Fruit fly (Drosophila melanogaster) whole organism, embryonic: ENCODE measurements around the gene CG32170.

ENCODE experiments used
- Antp ChIP-seq: fragments of 200-800 bp; sonication (Bioruptor generic); optimal IDR thresholded peaks from 3 replicates; lab custom pipeline; 2016; ENCODE audit warnings: missing biosample characterization, missing genetic modification characterization
- BEAF-32 ChIP-seq: fragments of 200-800 bp; sonication (Bioruptor generic); optimal IDR thresholded peaks from 3 replicates; lab custom pipeline; 2017; ENCODE audit warnings: missing biosample characterization, missing genetic modification characterization, mild to moderate bottlenecking, moderate library complexity, missing genetic modification reagents
- CG10654 ChIP-seq: fragments of 200-800 bp; sonication (Bioruptor generic); optimal IDR thresholded peaks from 2 replicates; lab custom pipeline; 2016; ENCODE audit warnings: missing biosample characterization, missing genetic modification characterization
- CG12942 ChIP-seq: fragments of 200-800 bp; sonication (Bioruptor generic); optimal IDR thresholded peaks from 3 replicates; lab custom pipeline; 2016; ENCODE audit warnings: missing biosample characterization, missing genetic modification characterization
- CG15073 ChIP-seq: fragments of 200-800 bp; sonication (Bioruptor generic); optimal IDR thresholded peaks from 2 replicates; lab custom pipeline; 2016; ENCODE audit warnings: missing biosample characterization, missing genetic modification characterization
- CG15479 ChIP-seq: fragments of 200-800 bp; sonication (Bioruptor generic); optimal IDR thresholded peaks from 3 replicates; lab custom pipeline; 2019; ENCODE audit warnings: missing biosample characterization, mild to moderate bottlenecking, missing genetic modification characterization, moderate library complexity
- CG17361 ChIP-seq: fragments of 200-800 bp; sonication (Bioruptor generic); IDR thresholded peaks from 3 replicates; pipeline ENCODE4 v1.3.6; 2022; ENCODE audit warnings: missing biosample characterization, missing genetic modification characterization
- CG18011 ChIP-seq: fragments of 200-800 bp; sonication (Bioruptor generic); optimal IDR thresholded peaks from 2 replicates; lab custom pipeline; 2017; ENCODE audit warnings: missing biosample characterization, missing genetic modification characterization, mild to moderate bottlenecking, moderate library complexity, missing genotype
- CG2678 ChIP-seq: fragments of 200-800 bp; sonication (Bioruptor generic); optimal IDR thresholded peaks from 3 replicates; lab custom pipeline; 2019; ENCODE audit warnings: missing biosample characterization, mild to moderate bottlenecking, missing genetic modification characterization, moderate library complexity
- CG2889 ChIP-seq: fragments of 200-800 bp; sonication (Bioruptor generic); IDR thresholded peaks from 3 replicates; pipeline ENCODE4 v1.3.6; 2022; ENCODE audit warnings: missing biosample characterization, missing genetic modification characterization
- CG34224 ChIP-seq: fragments of 200-800 bp; sonication (Bioruptor generic); IDR thresholded peaks from 3 replicates; pipeline ENCODE4 v1.3.6; 2022; ENCODE audit warnings: missing biosample characterization, missing genetic modification characterization; ENCODE audit not compliant: partially characterized antibody
- CG4328 ChIP-seq: fragments of 200-800 bp; sonication (Bioruptor generic); optimal IDR thresholded peaks from 3 replicates; lab custom pipeline; 2017; ENCODE audit warnings: missing biosample characterization, missing genetic modification reagents, missing genetic modification characterization
- CG4424 ChIP-seq: fragments of 200-800 bp; sonication (Bioruptor generic); optimal IDR thresholded peaks from 3 replicates; lab custom pipeline; 2016; ENCODE audit warnings: missing biosample characterization, missing genetic modification characterization
- CG4820 ChIP-seq: fragments of 200-800 bp; sonication (Bioruptor generic); optimal IDR thresholded peaks from 3 replicates; lab custom pipeline; 2016; ENCODE audit warnings: missing biosample characterization, missing genetic modification characterization
- CG4854 ChIP-seq: fragments of 200-800 bp; sonication (Bioruptor generic); optimal IDR thresholded peaks from 2 replicates; lab custom pipeline; 2016; ENCODE audit warnings: missing biosample characterization, missing genetic modification characterization, inconsistent platforms
- CG6854 ChIP-seq: fragments of 200-800 bp; sonication (Bioruptor generic); optimal IDR thresholded peaks from 3 replicates; lab custom pipeline; 2017; ENCODE audit warnings: missing biosample characterization, mild to moderate bottlenecking, missing genetic modification characterization
- CG7839 ChIP-seq: fragments of 200-800 bp; sonication (Bioruptor generic); optimal IDR thresholded peaks from 3 replicates; lab custom pipeline; 2018; ENCODE audit warnings: missing biosample characterization, mild to moderate bottlenecking, missing genetic modification characterization, moderate library complexity
- CG8388 ChIP-seq: fragments of 200-800 bp; sonication (Bioruptor generic); optimal IDR thresholded peaks from 2 replicates; lab custom pipeline; 2019; ENCODE audit warnings: missing biosample characterization, mild to moderate bottlenecking, missing genetic modification characterization, moderate library complexity
- CG8944 ChIP-seq: fragments of 200-800 bp; sonication (Bioruptor generic); optimal IDR thresholded peaks from 3 replicates; lab custom pipeline; 2016; ENCODE audit warnings: missing biosample characterization, missing genetic modification characterization
- Camta ChIP-seq: fragments of 200-800 bp; sonication (Bioruptor generic); optimal IDR thresholded peaks from 2 replicates; lab custom pipeline; 2016; ENCODE audit warnings: missing biosample characterization, missing genetic modification characterization
- H2.0 ChIP-seq: fragments of 200-800 bp; sonication (Bioruptor generic); IDR thresholded peaks from 2 replicates; pipeline ENCODE4 v1.3.6; 2022; ENCODE audit warnings: missing biosample characterization, missing genetic modification characterization
- Lhr ChIP-seq: fragments of 200-800 bp; sonication (Bioruptor generic); optimal IDR thresholded peaks from 3 replicates; lab custom pipeline; 2017; ENCODE audit warnings: mild to moderate bottlenecking, missing biosample characterization, missing genetic modification reagents, missing genetic modification characterization
- MBD-R2 ChIP-seq: fragments of 200-800 bp; sonication (Bioruptor generic); IDR thresholded peaks from 2 replicates; pipeline ENCODE4 v1.3.6; 2022; ENCODE audit warnings: missing biosample characterization, missing genetic modification characterization
- Mrtf ChIP-seq: fragments of 200-800 bp; sonication (Bioruptor generic); IDR thresholded peaks from 3 replicates; pipeline ENCODE4 v1.3.6; 2022; ENCODE audit warnings: missing biosample characterization, missing genetic modification characterization
- NFAT ChIP-seq: fragments of 200-800 bp; sonication (Bioruptor generic); IDR thresholded peaks from 2 replicates; pipeline ENCODE4 v1.3.6; 2022; ENCODE audit warnings: missing biosample characterization, missing genetic modification characterization
- NfI ChIP-seq: fragments of 200-800 bp; sonication (Bioruptor generic); optimal IDR thresholded peaks from 3 replicates; lab custom pipeline; 2018; ENCODE audit warnings: missing biosample characterization, mild to moderate bottlenecking, missing genetic modification characterization, moderate library complexity
- Opbp ChIP-seq: fragments of 200-800 bp; sonication (Bioruptor generic); IDR thresholded peaks from 3 replicates; pipeline ENCODE4 v1.3.6; 2022; ENCODE audit warnings: missing biosample characterization, missing genetic modification characterization; ENCODE audit not compliant: partially characterized antibody
- al ChIP-seq: fragments of 200-800 bp; sonication (Bioruptor generic); IDR thresholded peaks from 2 replicates; pipeline ENCODE4 v1.3.6; 2022; ENCODE audit warnings: missing biosample characterization, missing genetic modification characterization
- bbx ChIP-seq: fragments of 200-800 bp; sonication (Bioruptor generic); IDR thresholded peaks from 2 replicates; pipeline ENCODE4 v1.3.6; 2022; ENCODE audit warnings: missing biosample characterization, missing genetic modification characterization; ENCODE audit not compliant: partially characterized antibody
- bsh ChIP-seq, 2 experiments: fragments of 200-800 bp; sonication (Bioruptor generic); optimal IDR thresholded peaks; 2 replicates each; lab custom pipeline; 2017 to 2018; ENCODE audit warnings: mild to moderate bottlenecking in 2 of 2, missing biosample characterization in 2 of 2, missing genetic modification characterization in 2 of 2, moderate library complexity in 1 of 2
- chif ChIP-seq, 2 experiments: fragments of 200-800 bp; sonication (Bioruptor generic); optimal IDR thresholded peaks; 3 replicates each; lab custom pipeline; 2016; ENCODE audit warnings: missing biosample characterization in 2 of 2, missing genetic modification characterization in 2 of 2
- chm ChIP-seq: fragments of 200-800 bp; sonication (Bioruptor generic); IDR thresholded peaks from 2 replicates; pipeline ENCODE4 v1.3.6; 2022; ENCODE audit warnings: missing biosample characterization, missing genetic modification characterization
- crol ChIP-seq: fragments of 200-800 bp; sonication (Bioruptor generic); IDR thresholded peaks from 2 replicates; pipeline ENCODE4 v1.3.6; 2022; ENCODE audit warnings: missing biosample characterization, missing genetic modification characterization
- da ChIP-seq: fragments of 200-800 bp; sonication (Bioruptor generic); optimal IDR thresholded peaks from 2 replicates; lab custom pipeline; 2016; ENCODE audit warnings: missing biosample characterization, missing genetic modification characterization
- dmrt11E ChIP-seq: fragments of 200-800 bp; sonication (Bioruptor generic); optimal IDR thresholded peaks from 3 replicates; lab custom pipeline; 2018; ENCODE audit warnings: missing biosample characterization, mild to moderate bottlenecking, missing genetic modification characterization, moderate library complexity
- fd96Cb ChIP-seq: fragments of 200-800 bp; sonication (Bioruptor generic); optimal IDR thresholded peaks from 2 replicates; lab custom pipeline; 2018; ENCODE audit warnings: missing biosample characterization, mild to moderate bottlenecking, missing genetic modification characterization, moderate library complexity
- ftz-f1 ChIP-seq: fragments of 200-800 bp; sonication (Bioruptor generic); optimal IDR thresholded peaks from 2 replicates; lab custom pipeline; 2016; ENCODE audit warnings: missing biosample characterization, missing genetic modification characterization
- ind ChIP-seq: fragments of 200-800 bp; sonication (Bioruptor generic); optimal IDR thresholded peaks from 3 replicates; lab custom pipeline; 2016; ENCODE audit warnings: missing biosample characterization, missing genetic modification characterization
- jumu ChIP-seq: fragments of 200-800 bp; sonication (Bioruptor generic); optimal IDR thresholded peaks from 3 replicates; lab custom pipeline; 2016; ENCODE audit warnings: missing biosample characterization, missing genetic modification characterization
- lov ChIP-seq, 2 experiments: fragments of 200-800 bp in 1 of 2; fragments of >200 bp in 1 of 2; sonication (Bioruptor generic) in 1 of 2; IDR thresholded peaks in 1 of 2; optimal IDR thresholded peaks in 1 of 2; 2 replicates in 1 of 2; 3 replicates in 1 of 2; pipeline versions ENCODE4 v1.3.6 to Lab custom; 2017 to 2022; ENCODE audit warnings: missing biosample characterization in 1 of 2, missing genetic modification characterization in 1 of 2
- nerfin-1 ChIP-seq: fragments of 200-800 bp; sonication (Bioruptor generic); optimal IDR thresholded peaks from 3 replicates; lab custom pipeline; 2019; ENCODE audit warnings: missing biosample characterization, mild to moderate bottlenecking, missing genetic modification characterization, moderate library complexity
- otp ChIP-seq: fragments of 200-800 bp; sonication (Bioruptor generic); IDR thresholded peaks from 3 replicates; pipeline ENCODE4, ENCODE4 v1.3.6; 2022; ENCODE audit warnings: missing biosample characterization, missing genetic modification characterization
- rib ChIP-seq: fragments of 200-800 bp; sonication (Bioruptor generic); IDR thresholded peaks from 2 replicates; pipeline ENCODE4 v1.3.6; 2022; ENCODE audit warnings: missing biosample characterization, missing genetic modification characterization
- sd ChIP-seq: fragments of 200-800 bp; sonication (Bioruptor generic); optimal IDR thresholded peaks from 3 replicates; lab custom pipeline; 2018; ENCODE audit warnings: missing biosample characterization, mild to moderate bottlenecking, missing genetic modification characterization, moderate library complexity
- sens ChIP-seq: fragments of 200-800 bp; sonication (Bioruptor generic); peaks from one replicate; lab custom pipeline; 2016; ENCODE audit warnings: missing biosample characterization, missing genetic modification characterization
- slp2 ChIP-seq: fragments of 200-800 bp; sonication (Bioruptor generic); optimal IDR thresholded peaks from 2 replicates; lab custom pipeline; 2016; ENCODE audit warnings: missing biosample characterization, missing genetic modification characterization
- sna ChIP-seq: fragments of 200-800 bp; sonication (Bioruptor generic); IDR thresholded peaks from 2 replicates; pipeline ENCODE4 v1.3.6; 2022; ENCODE audit warnings: missing biosample characterization, missing genetic modification characterization; ENCODE audit not compliant: partially characterized antibody
- trem ChIP-seq: fragments of 200-800 bp; optimal IDR thresholded peaks from 3 replicates; lab custom pipeline; 2019; ENCODE audit warnings: missing biosample characterization, mild to moderate bottlenecking, missing genetic modification characterization, moderate library complexity
- tup ChIP-seq: fragments of 200-800 bp; sonication (Bioruptor generic); optimal IDR thresholded peaks from 2 replicates; lab custom pipeline; 2016; ENCODE audit warnings: missing biosample characterization, mild to moderate bottlenecking, missing genetic modification characterization, moderate library complexity
- vvl ChIP-seq: fragments of 200-800 bp; sonication (Bioruptor generic); IDR thresholded peaks from 2 replicates; pipeline ENCODE4 v1.3.6; 2022; ENCODE audit warnings: missing biosample characterization, missing genetic modification characterization
- wor ChIP-seq: fragments of 200-800 bp; sonication (Bioruptor generic); IDR thresholded peaks from 2 replicates; pipeline ENCODE4 v1.3.6; 2022; ENCODE audit warnings: missing biosample characterization, missing genetic modification characterization

CG32170 gene

DNA sequence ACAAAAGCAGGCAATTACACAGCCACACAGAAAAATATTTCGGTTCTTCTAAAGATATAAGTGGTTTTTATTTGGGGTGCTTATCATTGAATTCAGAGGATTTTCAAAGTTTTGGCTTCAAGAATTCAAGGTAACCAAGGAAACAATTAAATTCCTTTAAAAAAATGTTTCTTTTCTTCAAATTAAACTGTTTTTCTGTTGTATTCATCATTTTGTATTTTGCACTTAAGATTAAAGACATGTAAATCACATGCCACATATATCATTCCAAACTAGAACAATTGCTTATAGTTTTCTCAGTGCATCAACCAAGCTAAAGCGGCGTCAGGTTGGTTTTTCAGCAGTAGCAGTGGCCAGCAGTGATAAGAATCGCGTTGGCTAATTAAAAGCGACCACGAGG lies 36.6 kb upstream of the CG32170 start (continued):
- no peak for TF ChIP-seq CG4820 (GFP tag; lab: Kevin White, UChicago)
- no peak for TF ChIP-seq wor (GFP tag; lab: Robert Waterston, UW)
- TF ChIP-seq fd96Cb (tag; lab: Kevin White, UChicago) = no peak
- no peak for TF ChIP-seq MBD-R2 (GFP tag; lab: Robert Waterston, UW)
- no peak for TF ChIP-seq CG8944
- no peak for TF ChIP-seq BEAF-32 (GFP tag; lab: Kevin White, UChicago)
- no peak for TF ChIP-seq ind (GFP tag; lab: Kevin White, UChicago)
- no peak for TF ChIP-seq CG12942 (GFP tag; lab: Kevin White, UChicago)
- no peak for TF ChIP-seq Opbp (GFP tag; lab: Robert Waterston, UW)
- TF ChIP-seq vvl = no peak
- TF ChIP-seq da (GFP tag; lab: Kevin White, UChicago) = no peak
- no peak for TF ChIP-seq slp2 (GFP tag; lab: Kevin White, UChicago)
- no peak for TF ChIP-seq nerfin-1
- TF ChIP-seq CG15479 (GFP tag; lab: Kevin White, UChicago) = no peak
- TF ChIP-seq CG18011 (GFP tag; lab: Kevin White, UChicago) = no peak
- TF ChIP-seq chif (GFP tag; optimal IDR thresholded peaks at IDR 0.05; lab: Kevin White, UChicago) = peak in 1 of 2 experiments; percentile 8
- no peak for TF ChIP-seq CG2889 (GFP tag; lab: Robert Waterston, UW)
- peak; percentile 62 for TF ChIP-seq sens (GFP tag; lab: Kevin White, UChicago)
- TF ChIP-seq CG4328 (GFP tag; lab: Kevin White, UChicago) = no peak
- no peak for TF ChIP-seq H2.0 (GFP tag; lab: Robert Waterston, UW)
- no peak for TF ChIP-seq CG15073 (GFP tag; lab: Kevin White, UChicago)
- TF ChIP-seq CG2678 (tag; lab: Kevin White, UChicago) = peak; percentile 67
- TF ChIP-seq NFAT (GFP tag; lab: Robert Waterston, UW) = no peak
- TF ChIP-seq CG7839 (tag; lab: Kevin White, UChicago) = peak; percentile 69
- TF ChIP-seq CG10654 = no peak
- no peak for TF ChIP-seq Mrtf (GFP tag; lab: Robert Waterston, UW)
- TF ChIP-seq rib (GFP tag; lab: Robert Waterston, UW) = no peak
- no peak for TF ChIP-seq tup (GFP tag; lab: Kevin White, UChicago)
- no peak for TF ChIP-seq CG4424 (GFP tag; lab: Kevin White, UChicago)
- TF ChIP-seq lov (optimal IDR thresholded peaks at IDR 0.05; lab: Kevin White, UChicago) = no peak
- TF ChIP-seq lov (GFP tag; IDR thresholded peaks at IDR 0.05; lab: Robert Waterston, UW) = no peak
- peak; percentile 38; the same call in 1 of the 2 replicates for TF ChIP-seq al
- TF ChIP-seq trem (tag; lab: Kevin White, UChicago) = no peak
- no peak for TF ChIP-seq bbx (GFP tag; lab: Robert Waterston, UW)
- TF ChIP-seq otp = no peak
- no peak for TF ChIP-seq jumu (GFP tag; lab: Kevin White, UChicago)
- peak; percentile 31 for TF ChIP-seq sd (tag; lab: Kevin White, UChicago)
- TF ChIP-seq CG6854 (GFP tag; lab: Kevin White, UChicago) = no peak
- TF ChIP-seq CG4854 (GFP tag; lab: Kevin White, UChicago) = no peak
- TF ChIP-seq Antp (GFP tag; lab: Kevin White, UChicago) = no peak
- TF ChIP-seq CG34224 (GFP tag; lab: Robert Waterston, UW) = no peak
- TF ChIP-seq ftz-f1 (GFP tag; lab: Kevin White, UChicago) = no peak
- TF ChIP-seq Camta (GFP tag; lab: Kevin White, UChicago) = no peak
- no peak for TF ChIP-seq crol (GFP tag; lab: Robert Waterston, UW)
- TF ChIP-seq Lhr (GFP tag; lab: Kevin White, UChicago) = no peak
- no peak for TF ChIP-seq chm (GFP tag; lab: Robert Waterston, UW)
- TF ChIP-seq sna (GFP tag; lab: Robert Waterston, UW) = no peak
- peak; percentile 53; the same call in 1 of the 3 replicates for TF ChIP-seq CG17361 (GFP tag; lab: Robert Waterston, UW)
- peak; percentile 32 for TF ChIP-seq NfI (GFP tag; lab: Kevin White, UChicago)
- TF ChIP-seq bsh (GFP tag; optimal IDR thresholded peaks at IDR 0.05; lab: Kevin White, UChicago) = no peak
- no peak for TF ChIP-seq dmrt11E (tag; lab: Kevin White, UChicago)
- no peak for TF ChIP-seq CG8388 (GFP tag; lab: Kevin White, UChicago)
